Fruit fly (Drosophila melanogaster): ENCODE results near the gene CG34057.

CG34057 gene

DNA sequence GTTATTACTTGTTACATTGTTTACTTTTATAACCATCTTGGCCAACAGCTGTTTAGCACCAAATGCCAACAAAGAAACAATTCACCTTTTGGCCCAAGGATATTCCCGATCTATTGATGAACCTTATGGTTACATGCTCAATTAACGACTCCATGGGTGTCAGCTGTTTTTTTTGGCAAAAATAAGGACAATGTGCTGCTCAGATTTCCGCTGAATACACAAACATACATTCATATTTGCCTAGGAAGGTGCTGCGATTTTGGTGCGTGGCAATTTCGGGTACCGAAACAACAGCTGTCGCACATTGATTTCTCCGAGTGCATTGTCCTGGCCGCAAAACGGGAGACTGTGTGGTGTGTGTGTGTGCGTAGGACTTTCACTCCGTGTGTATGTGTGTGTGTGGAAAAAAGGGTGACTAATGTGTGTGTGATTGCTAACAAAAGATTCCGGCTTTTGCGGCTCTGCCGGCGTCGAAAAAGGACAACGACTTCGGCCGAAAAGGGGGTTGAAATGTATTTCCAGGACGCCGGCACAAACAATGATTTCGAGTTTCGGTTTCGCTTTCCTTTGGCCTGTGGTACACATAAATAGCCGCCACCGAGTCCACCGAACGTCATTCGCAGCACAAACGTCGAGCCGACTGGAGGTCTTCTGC, 11.5 kb downstream of the CG34057 start, which contains the start of gene nerfin-1 (continued):
- TF ChIP-seq cyc (GFP tag; optimal IDR thresholded peaks at IDR 0.05) (no peak), CG6276 (GFP tag; optimal IDR thresholded peaks at IDR 0.05) (no peak), dac (GFP tag; optimal IDR thresholded peaks at IDR 0.05) (no peak), Hr38 (GFP tag; optimal IDR thresholded peaks at IDR 0.05) (no peak), Eip93F (GFP tag; optimal IDR thresholded peaks at IDR 0.05) (no peak), CG4318 (GFP tag; optimal IDR thresholded peaks at IDR 0.05) (no peak), Hr39 (GFP tag; optimal IDR thresholded peaks at IDR 0.05) (peak; percentile 25), lz (GFP tag; optimal IDR thresholded peaks at IDR 0.05) (peak; percentile 3), esn (GFP tag; optimal IDR thresholded peaks at IDR 0.05) (peak; percentile 8), fd59A (GFP tag; optimal IDR thresholded peaks at IDR 0.05) (no peak), CG34406 (GFP tag; optimal IDR thresholded peaks at IDR 0.05) (no peak), CG9139 (GFP tag; optimal IDR thresholded peaks at IDR 0.05) (no peak), eg (GFP tag; IDR thresholded peaks at IDR 0.05) (no peak), CG11762 (GFP tag; optimal IDR thresholded peaks at IDR 0.05; ENCODE audit: insufficient read depth) (no peak), Eip78C (GFP tag) (no peak), Met (GFP tag; optimal IDR thresholded peaks at IDR 0.05) (peak; percentile 50), CG31627 (GFP tag; optimal IDR thresholded peaks at IDR 0.05) (peak; percentile 12), CG6792 (GFP tag; optimal IDR thresholded peaks at IDR 0.05) (no peak), CG3032 (tag; optimal IDR thresholded peaks at IDR 0.05) (no peak)

DNA sequence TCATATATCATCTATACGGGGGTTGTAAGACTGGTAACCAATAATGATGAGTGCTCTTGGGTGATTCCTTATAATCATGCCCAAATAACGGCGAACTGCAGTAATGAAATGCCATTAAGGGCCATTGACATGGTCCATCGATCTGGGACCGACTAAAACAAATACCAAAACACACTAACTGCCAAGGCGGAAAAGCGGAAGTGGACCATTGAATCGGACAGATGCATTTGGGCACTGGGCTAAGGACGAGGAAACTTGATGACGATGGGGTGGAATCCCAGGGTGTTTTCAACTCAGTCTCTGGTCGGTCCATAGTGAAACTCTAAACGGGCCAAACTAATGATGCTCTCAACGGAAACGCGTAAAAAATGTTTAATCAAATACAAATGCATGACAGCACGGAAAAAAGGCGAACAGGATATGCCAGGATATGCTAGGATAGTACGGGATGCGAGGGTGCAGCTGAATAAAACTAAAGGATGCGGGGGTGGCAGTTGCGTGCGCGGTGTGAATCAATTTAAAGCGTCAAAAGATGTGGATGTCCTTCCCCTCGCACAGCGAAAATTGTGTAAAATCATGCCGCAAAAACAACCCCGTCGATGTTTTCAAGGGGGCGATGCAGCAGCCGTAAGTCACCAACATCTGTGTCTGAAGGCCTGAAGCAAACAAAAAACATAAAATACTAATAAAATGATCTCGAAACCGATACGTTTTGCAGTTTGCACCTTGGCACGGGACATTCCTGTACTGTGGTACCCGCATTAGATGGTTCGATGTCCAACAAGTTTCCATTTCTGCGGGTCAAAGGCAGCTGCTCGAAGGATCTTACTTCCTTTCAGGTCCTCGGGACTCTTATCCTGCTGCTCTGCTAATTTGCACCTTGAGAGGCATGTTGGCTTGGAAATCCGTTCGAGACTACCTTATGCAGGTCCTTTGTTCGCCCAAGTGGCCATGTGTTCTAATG, 15.5 kb downstream of the CG34057 start:
- TF ChIP-seq acj6 (GFP tag; optimal IDR thresholded peaks at IDR 0.05) (no peak), Hr38 (GFP tag; optimal IDR thresholded peaks at IDR 0.05) (no peak), Eip78C (GFP tag) (no peak), CG10669 (GFP tag; optimal IDR thresholded peaks at IDR 0.05) (no peak), CG16779 (tag; optimal IDR thresholded peaks at IDR 0.05) (no peak), CG8119 (GFP tag; IDR thresholded peaks at IDR 0.05) (no peak), topi (GFP tag; optimal IDR thresholded peaks at IDR 0.05) (no peak), Ets96B (tag; optimal IDR thresholded peaks at IDR 0.05) (no peak), CG11762 (GFP tag; optimal IDR thresholded peaks at IDR 0.05; ENCODE audit: insufficient read depth) (no peak), CG15336 (GFP tag; IDR thresholded peaks at IDR 0.05) (no peak)

DNA sequence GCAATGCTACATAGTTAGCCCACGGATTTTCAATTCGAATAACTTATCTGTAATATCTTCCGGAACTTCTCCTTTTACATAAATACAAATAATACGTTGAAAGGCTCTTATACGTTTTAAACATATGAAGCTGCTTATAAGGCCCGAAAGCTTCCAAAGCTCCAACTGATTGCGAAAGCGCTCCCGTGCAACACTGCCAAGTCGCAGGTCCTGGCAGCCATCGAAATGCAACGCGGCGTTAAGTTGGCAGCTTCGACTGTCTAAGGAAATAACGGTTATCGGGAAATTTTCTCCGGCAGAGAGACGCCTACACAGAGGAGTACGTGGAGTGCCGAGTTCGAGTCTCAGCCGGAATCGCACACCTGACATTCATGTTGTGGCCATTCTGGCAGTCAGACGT, 16.5 kb downstream of the CG34057 start, which contains the start of gene Glut1:
TSS of gene Glut1 (plus strand) at position 393 of the 400 bp plus-strand sequence.
- TF ChIP-seq CG31627 (GFP tag; optimal IDR thresholded peaks at IDR 0.05) (no peak), Sox14 (GFP tag; optimal IDR thresholded peaks at IDR 0.05) (no peak), Hr39 (GFP tag; optimal IDR thresholded peaks at IDR 0.05) (no peak), Hr4 (GFP tag; optimal IDR thresholded peaks at IDR 0.05) (no peak), Met (GFP tag; optimal IDR thresholded peaks at IDR 0.05) (no peak), CG11902 (GFP tag; optimal IDR thresholded peaks at IDR 0.05) (no peak), Sox102F (GFP tag; optimal IDR thresholded peaks at IDR 0.05) (no peak), CG8632 (GFP tag; optimal IDR thresholded peaks at IDR 0.05) (no peak), CG11294 (GFP tag; IDR thresholded peaks at IDR 0.05) (no peak), dsx (GFP tag; optimal IDR thresholded peaks at IDR 0.05; ENCODE audit: poor library complexity, severe bottlenecking) (no peak), CG8119 (GFP tag; IDR thresholded peaks at IDR 0.05) (no peak), salr (GFP tag; optimal IDR thresholded peaks at IDR 0.05) (no peak), vri (GFP tag; optimal IDR thresholded peaks at IDR 0.05) (no peak), CG15336 (GFP tag; IDR thresholded peaks at IDR 0.05) (no peak), CG6808 (GFP tag; optimal IDR thresholded peaks at IDR 0.05) (no peak), CG7368 (GFP tag; optimal IDR thresholded peaks at IDR 0.05) (no peak), fkh (GFP tag; optimal IDR thresholded peaks at IDR 0.05) (no peak)
